Worm (Caenorhabditis elegans) whole organism, L3 larva: ENCODE results near the gene T25B9.4.
"Not testable (repeated sequence)": the region's sequence is repeated elsewhere in the genome, so short reads cannot be mapped to it uniquely, and the experiment has no call there.

Experiments
- R02D3.7 ChIP-seq: fragments of 150-350 bp; optimal IDR thresholded peaks from 2 replicates; lab custom pipeline; 2014; ENCODE audit warnings: missing biosample characterization, missing genetic modification characterization
- ZK546.5 ChIP-seq: sonication (generic microtip); optimal IDR thresholded peaks from 2 replicates; lab custom pipeline; 2017; ENCODE audit warnings: missing biosample characterization, missing genetic modification characterization
- aly-2 ChIP-seq: fragments of 150-350 bp; optimal IDR thresholded peaks from 2 replicates; lab custom pipeline; 2014; ENCODE audit warnings: missing biosample characterization, missing genetic modification characterization
- ama-1 ChIP-seq: fragments of 150-350 bp; optimal IDR thresholded peaks from 2 replicates; lab custom pipeline; 2018
- ceh-16 ChIP-seq: sonication (generic microtip); optimal IDR thresholded peaks from 2 replicates; lab custom pipeline; 2017; ENCODE audit warnings: missing biosample characterization, missing genetic modification characterization
- ceh-28 ChIP-seq: fragments of 150-350 bp; optimal IDR thresholded peaks from 2 replicates; lab custom pipeline; 2014; ENCODE audit warnings: missing biosample characterization, missing genetic modification reagents, missing genetic modification characterization
- ceh-82 ChIP-seq: fragments of 150-350 bp; optimal IDR thresholded peaks from 2 replicates; lab custom pipeline; 2014; ENCODE audit warnings: missing biosample characterization, missing genetic modification characterization
- ceh-9 ChIP-seq: sonication (generic microtip); optimal IDR thresholded peaks from 2 replicates; lab custom pipeline; 2018; ENCODE audit warnings: missing biosample characterization, missing genetic modification characterization
- daf-12 ChIP-seq: fragments of 150-350 bp; optimal IDR thresholded peaks from 2 replicates; lab custom pipeline; 2014; ENCODE audit warnings: missing biosample characterization, missing genetic modification reagents, missing genetic modification characterization
- egl-27 ChIP-seq: sonication (generic microtip); optimal IDR thresholded peaks from 4 replicates; lab custom pipeline; 2017; ENCODE audit warnings: missing biosample characterization, missing genetic modification reagents, missing genetic modification characterization
- egl-5 ChIP-seq: fragments of 150-350 bp; optimal IDR thresholded peaks from 2 replicates; lab custom pipeline; 2017; ENCODE audit warnings: missing biosample characterization, missing genetic modification reagents, missing genetic modification characterization, inconsistent platforms
- elt-3 ChIP-seq, 3 experiments: fragments of 150-350 bp in 1 of 3; sonication (generic microtip) in 2 of 3; optimal IDR thresholded peaks; 2 replicates in 2 of 3; 4 replicates in 1 of 3; lab custom pipeline; 2014 to 2017; ENCODE audit warnings: missing biosample characterization in 3 of 3, missing genetic modification characterization in 3 of 3
- eor-1 ChIP-seq, 2 experiments: fragments of 150-350 bp; optimal IDR thresholded peaks; 2 replicates each; lab custom pipeline; 2014 to 2018; ENCODE audit warnings: missing biosample characterization in 2 of 2, missing genetic modification characterization in 2 of 2
- fkh-10 ChIP-seq: sonication (generic microtip); optimal IDR thresholded peaks from 2 replicates; lab custom pipeline; 2017; ENCODE audit warnings: missing biosample characterization, missing genetic modification reagents, missing genetic modification characterization
- fkh-2 ChIP-seq: fragments of 150-350 bp; optimal IDR thresholded peaks from 2 replicates; lab custom pipeline; 2014; ENCODE audit warnings: missing biosample characterization, missing genetic modification reagents, missing genetic modification characterization
- fos-1 ChIP-seq: fragments of 150-350 bp; optimal IDR thresholded peaks from 2 replicates; lab custom pipeline; 2014; ENCODE audit warnings: missing biosample characterization, missing genetic modification characterization
- hmg-11 ChIP-seq: sonication (generic microtip); optimal IDR thresholded peaks from 2 replicates; lab custom pipeline; 2016; ENCODE audit warnings: missing genetic modification characterization, missing compliant biosample characterization
- lin-15B ChIP-seq: fragments of 150-350 bp; optimal IDR thresholded peaks from 2 replicates; lab custom pipeline; 2014; ENCODE audit warnings: missing biosample characterization, missing genetic modification characterization
- lin-39 ChIP-seq: fragments of 150-350 bp; optimal IDR thresholded peaks from 2 replicates; lab custom pipeline; 2018; ENCODE audit warnings: missing biosample characterization, missing genetic modification reagents, missing genetic modification characterization
- mdl-1 ChIP-seq: fragments of 150-350 bp; optimal IDR thresholded peaks from 2 replicates; lab custom pipeline; 2014; ENCODE audit warnings: missing biosample characterization, missing genetic modification characterization
- mml-1 ChIP-seq: fragments of 150-350 bp; sonication (generic microtip); optimal IDR thresholded peaks from 3 replicates; lab custom pipeline; 2014; ENCODE audit warnings: missing biosample characterization, missing genetic modification characterization
- nfya-1 ChIP-seq: sonication (generic microtip); optimal IDR thresholded peaks from 2 replicates; lab custom pipeline; 2017; ENCODE audit warnings: missing genetic modification characterization, mild to moderate bottlenecking, missing compliant biosample characterization, antibody characterized with exemption, moderate library complexity; ENCODE audit not compliant: insufficient read depth
- nhr-11 ChIP-seq: fragments of 150-350 bp; optimal IDR thresholded peaks from 2 replicates; lab custom pipeline; 2014; ENCODE audit warnings: missing biosample characterization, missing genetic modification characterization
- nhr-12 ChIP-seq: fragments of 150-350 bp; optimal IDR thresholded peaks from 2 replicates; lab custom pipeline; 2014; ENCODE audit warnings: missing biosample characterization, missing genetic modification characterization
- nhr-23 ChIP-seq: fragments of 150-350 bp; optimal IDR thresholded peaks from 2 replicates; lab custom pipeline; 2014; ENCODE audit warnings: missing biosample characterization, missing genetic modification reagents, missing genetic modification characterization
- nhr-237 ChIP-seq: fragments of 150-350 bp; optimal IDR thresholded peaks from 2 replicates; lab custom pipeline; 2014; ENCODE audit warnings: missing biosample characterization, missing genetic modification characterization
- nhr-28 ChIP-seq: fragments of 150-350 bp; optimal IDR thresholded peaks from 2 replicates; lab custom pipeline; 2014; ENCODE audit warnings: missing biosample characterization, missing genetic modification characterization
- nhr-43 ChIP-seq: sonication (generic microtip); optimal IDR thresholded peaks from 2 replicates; lab custom pipeline; 2016; ENCODE audit warnings: mild to moderate bottlenecking, missing genetic modification characterization, missing compliant biosample characterization; ENCODE audit not compliant: poor library complexity, severe bottlenecking
- nhr-67 ChIP-seq: fragments of 150-350 bp; optimal IDR thresholded peaks from 2 replicates; lab custom pipeline; 2014; ENCODE audit warnings: missing biosample characterization, missing genetic modification characterization
- nhr-76 ChIP-seq: fragments of 150-350 bp; sonication (generic microtip); optimal IDR thresholded peaks from 5 replicates; lab custom pipeline; 2014; ENCODE audit warnings: missing biosample characterization, missing genetic modification characterization
- nhr-77 ChIP-seq: fragments of 150-350 bp; optimal IDR thresholded peaks from 2 replicates; lab custom pipeline; 2014; ENCODE audit warnings: missing biosample characterization, missing genetic modification characterization
- pha-4 ChIP-seq: fragments of 150-350 bp; optimal IDR thresholded peaks from 2 replicates; lab custom pipeline; 2014; ENCODE audit warnings: missing biosample characterization, missing genetic modification reagents, missing genetic modification characterization
- pqm-1 ChIP-seq: fragments of 150-350 bp; optimal IDR thresholded peaks from 2 replicates; lab custom pipeline; 2017; ENCODE audit warnings: missing biosample characterization, missing genetic modification characterization, inconsistent platforms
- sea-2 ChIP-seq: fragments of 150-350 bp; sonication (generic microtip); optimal IDR thresholded peaks from 4 replicates; lab custom pipeline; 2014; ENCODE audit warnings: missing biosample characterization, missing genetic modification reagents, missing genetic modification characterization
- skn-1 ChIP-seq: fragments of 150-350 bp; optimal IDR thresholded peaks from 2 replicates; lab custom pipeline; 2014; ENCODE audit warnings: missing biosample characterization, missing genetic modification characterization
- tbx-2 ChIP-seq: sonication (generic microtip); optimal IDR thresholded peaks from 2 replicates; lab custom pipeline; 2016; ENCODE audit warnings: mild to moderate bottlenecking, missing genetic modification characterization, missing compliant biosample characterization
- unc-39 ChIP-seq: sonication (generic microtip); optimal IDR thresholded peaks from 4 replicates; lab custom pipeline; 2017; ENCODE audit warnings: missing biosample characterization, missing genetic modification characterization

Gene T25B9.4

DNA sequence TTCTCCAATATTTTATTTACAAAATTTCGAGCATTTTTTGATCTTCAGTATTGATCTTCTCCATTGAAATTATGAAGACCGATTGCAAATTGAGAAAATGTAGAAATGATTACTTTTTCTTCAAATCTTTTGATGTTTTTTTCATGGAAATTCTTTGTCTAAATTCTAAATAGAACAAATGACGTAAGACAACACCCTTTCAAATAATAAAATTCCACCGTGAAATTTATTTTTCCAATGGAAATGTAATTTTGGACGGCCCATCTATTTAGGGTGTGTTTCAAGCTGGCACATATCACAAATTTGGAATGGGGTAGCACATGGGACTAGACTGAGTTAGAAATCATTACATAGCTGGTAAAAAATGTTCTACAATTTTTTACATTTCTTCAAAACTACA is 5.8 kb downstream of the T25B9.4 start, which contains the start of gene T25B9.2:
T25B9.2 (minus strand) TSS at position 101 of the 400 bp plus-strand sequence.
- not testable (repeated sequence) for TF ChIP-seq nhr-237 (tag; lab: Kevin White, UChicago); nhr-67 (tag; lab: Kevin White, UChicago); daf-12

DNA sequence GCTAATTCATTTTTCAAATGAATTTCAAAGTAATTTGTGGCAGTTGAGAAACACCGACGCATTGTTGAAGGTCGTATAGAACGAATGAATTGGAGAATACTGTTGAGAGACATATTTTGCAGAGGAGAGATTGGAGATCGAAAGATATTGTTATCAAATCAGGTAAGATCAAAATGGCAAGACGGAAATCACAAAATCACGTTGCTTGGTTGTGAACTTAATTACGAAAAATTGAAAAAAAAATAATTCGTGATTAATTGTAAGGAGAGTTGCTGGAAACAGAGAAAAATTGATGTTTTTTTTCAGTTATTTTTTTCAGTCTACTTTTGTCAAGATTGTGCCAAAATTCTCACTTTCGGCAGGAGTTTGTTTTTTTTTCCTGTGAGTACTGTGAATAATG is 7.5 kb downstream of the T25B9.4 start, which contains the start of gene T25B9.1:
T25B9.1 (minus strand) TSS at position 101 of the 400 bp plus-strand sequence.
- no peak for TF ChIP-seq ZK546.5 (tag; lab: Kevin White, UChicago)
- no peak for TF ChIP-seq unc-39 (tag; lab: Kevin White, UChicago)
- TF ChIP-seq eor-1 (tag; optimal IDR thresholded peaks at IDR 0.05; lab: Kevin White, UChicago) = no peak
- no peak for TF ChIP-seq nhr-43 (tag; lab: Kevin White, UChicago)
- TF ChIP-seq ceh-82 = no peak
- TF ChIP-seq fos-1 = no peak
- TF ChIP-seq lin-39 (tag; lab: Kevin White, UChicago) = no peak
- TF ChIP-seq pha-4 (tag; lab: Kevin White, UChicago) = no peak
- no peak for TF ChIP-seq sea-2 (GFP tag; lab: Kevin White, UChicago)
- no peak for TF ChIP-seq mdl-1 (tag; lab: Kevin White, UChicago)
- TF ChIP-seq fkh-2 = no peak
- TF ChIP-seq nhr-76 = no peak
- TF ChIP-seq ceh-16 (tag; lab: Kevin White, UChicago) = no peak
- no peak for TF ChIP-seq nhr-12
- TF ChIP-seq pqm-1 (tag; lab: Kevin White, UChicago) = no peak
- TF ChIP-seq elt-3 (tag; optimal IDR thresholded peaks at IDR 0.05; lab: Kevin White, UChicago) = no peak

DNA sequence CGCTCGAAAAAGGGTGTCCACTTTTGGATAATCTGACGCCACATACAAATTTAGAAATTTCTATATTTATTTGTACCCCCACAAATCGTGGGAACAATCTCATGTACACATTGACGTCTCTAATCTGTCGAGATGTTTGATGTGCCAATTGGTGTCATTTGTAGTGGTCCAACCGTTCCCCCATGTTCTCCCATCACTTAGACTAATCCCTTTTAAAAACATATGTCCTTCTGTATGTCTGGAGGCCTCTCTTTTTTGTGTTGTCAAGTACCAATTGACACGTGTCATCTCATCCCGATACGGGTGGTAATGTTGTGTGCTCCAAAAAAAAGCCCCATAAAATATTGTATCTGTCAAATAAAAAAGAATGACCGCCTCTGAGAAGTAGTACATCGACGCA is 12.2 kb downstream of the T25B9.4 start:
- TF ChIP-seq ceh-9 (no peak), nhr-28 (tag; lab: Kevin White, UChicago) (no peak), nhr-76 (no peak), ama-1 (lab: Kevin White, UChicago) (no peak), ZK546.5 (tag; lab: Kevin White, UChicago) (no peak)

DNA sequence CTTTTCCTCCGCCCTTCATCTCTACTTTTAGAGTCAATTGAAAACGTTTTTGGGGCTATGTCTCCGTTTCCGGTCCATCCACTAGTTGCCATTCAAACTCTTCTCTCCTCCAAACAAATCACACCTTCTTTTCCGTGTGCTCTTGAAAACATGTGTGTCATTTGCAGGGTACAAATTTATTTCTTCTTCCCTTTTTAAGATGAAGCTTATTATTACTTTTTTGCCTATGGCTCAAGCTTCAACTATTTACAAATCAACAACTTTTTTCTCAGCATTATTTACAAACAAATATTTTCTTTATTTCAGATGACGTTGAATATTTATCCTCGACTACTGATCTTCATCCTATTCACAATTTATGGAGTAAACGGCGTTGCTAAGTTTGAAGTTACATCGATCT is 13.0 kb downstream of the T25B9.4 start, which contains the start of gene T25B9.3:
T25B9.3 (plus strand) TSS at position 301 of the 400 bp plus-strand sequence.
- no peak for TF ChIP-seq R02D3.7 (tag; lab: Kevin White, UChicago)
- TF ChIP-seq ceh-9 = no peak
- no peak for TF ChIP-seq fkh-10 (GFP tag; lab: Kevin White, UChicago)
- TF ChIP-seq skn-1 = no peak
- no peak for TF ChIP-seq nhr-12
- no peak for TF ChIP-seq mml-1
- TF ChIP-seq tbx-2 (tag; lab: Kevin White, UChicago) = no peak
- TF ChIP-seq nhr-23 (tag; lab: Kevin White, UChicago) = no peak
- no peak for TF ChIP-seq fos-1
- TF ChIP-seq aly-2 (tag; lab: Kevin White, UChicago) = no peak
- no peak for TF ChIP-seq nhr-43 (tag; lab: Kevin White, UChicago)
- TF ChIP-seq ama-1 (lab: Kevin White, UChicago) = no peak
- no peak for TF ChIP-seq nfya-1

DNA sequence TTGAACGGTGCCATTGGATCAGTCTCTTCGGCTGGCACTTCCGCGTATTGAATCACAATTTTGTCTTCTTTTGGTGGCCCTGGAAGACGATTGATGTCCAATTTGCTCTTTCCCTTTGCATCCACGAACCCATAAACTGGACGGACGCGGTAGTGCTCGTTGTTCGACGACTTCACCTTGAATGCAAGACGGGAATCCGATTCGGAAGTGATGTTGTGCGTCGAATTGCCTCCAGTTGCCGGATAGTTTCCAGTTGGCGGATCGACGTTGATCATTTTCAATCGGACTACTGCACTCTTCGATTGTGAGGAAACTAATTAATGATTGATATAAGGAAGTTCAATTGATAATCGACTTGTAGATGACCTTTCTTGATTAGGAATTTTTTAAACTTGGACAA is 19.2 kb downstream of the T25B9.4 start, which contains the start of gene ssp-34:
ssp-34 (minus strand) TSS at position 275 of the 400 bp plus-strand sequence.
- TF ChIP-seq pha-4 (tag; lab: Kevin White, UChicago) = no peak
- TF ChIP-seq egl-5 (tag; lab: Kevin White, UChicago) = no peak
- TF ChIP-seq skn-1 = no peak
- no peak for TF ChIP-seq hmg-11
- no peak for TF ChIP-seq aly-2 (tag; lab: Kevin White, UChicago)
- no peak for TF ChIP-seq pqm-1 (tag; lab: Kevin White, UChicago)
- no peak for TF ChIP-seq ama-1 (lab: Kevin White, UChicago)
- TF ChIP-seq nhr-76 = no peak
- no peak for TF ChIP-seq nhr-12
- TF ChIP-seq fkh-2 = no peak
- TF ChIP-seq nhr-11 (tag; lab: Kevin White, UChicago) = no peak
- TF ChIP-seq ceh-28 (tag; lab: Kevin White, UChicago) = no peak
- TF ChIP-seq nhr-77 (tag; lab: Kevin White, UChicago) = no peak
- no peak for TF ChIP-seq lin-15B (tag; lab: Kevin White, UChicago)
- TF ChIP-seq mdl-1 (tag; lab: Kevin White, UChicago) = no peak
- TF ChIP-seq nhr-43 (tag; lab: Kevin White, UChicago) = no peak
- TF ChIP-seq egl-27 (tag; lab: Kevin White, UChicago) = no peak
